ENCODE assay signal across 1 fruit fly cellular context in the genomic region with DNA sequence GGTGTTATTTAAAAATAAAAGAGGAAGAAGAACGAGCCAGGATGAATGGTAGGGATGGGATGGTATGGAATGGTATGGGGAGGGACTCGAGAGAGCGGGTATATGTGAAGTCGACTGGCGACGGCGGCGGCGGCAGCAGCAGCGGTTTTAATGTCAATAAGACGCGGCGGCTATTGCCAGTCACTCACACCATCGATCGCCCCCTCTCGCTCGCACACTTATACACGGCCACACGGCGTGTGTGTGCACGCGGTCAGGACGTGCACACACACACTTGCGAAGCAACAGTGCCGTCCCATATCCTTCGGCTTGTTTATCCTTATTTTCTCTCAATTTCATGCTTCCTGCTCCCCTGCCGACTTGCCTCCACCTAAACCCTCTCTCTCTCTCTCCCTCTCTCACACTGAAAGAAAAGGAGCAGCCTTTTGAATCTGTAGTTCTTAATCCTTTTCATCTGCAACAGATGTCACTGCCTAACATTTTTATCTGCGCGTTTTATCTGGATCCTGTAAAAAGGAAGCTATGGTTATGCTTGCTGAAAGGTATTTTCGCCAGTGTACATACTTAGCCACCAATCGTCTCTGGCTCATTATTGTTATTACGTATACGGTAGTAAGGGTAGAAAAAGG.
A peak's percentile ranks its signal among the peaks of the same experiment; 100 is the strongest.
TF ChIP-seq lines count a peak whose summit lies in the region.

No protein-coding gene starts in this region.

TF ChIP-seq in whole organism, embryonic, 481 proteins besides CTCF, POLR2A, EP300 and RAD21 (continued from another document and continues in another):
- TF ChIP-seq Abd-B (GFP tag; optimal IDR thresholded peaks at IDR 0.05; lab: Kevin White, UChicago) (peak; percentile 74), CG5245 (GFP tag; optimal IDR thresholded peaks at IDR 0.05; lab: Kevin White, UChicago) (peak; percentile 63), CG3065 (GFP tag; optimal IDR thresholded peaks at IDR 0.05; lab: Kevin White, UChicago) (peak; percentile 61), CG7987 (GFP tag; optimal IDR thresholded peaks at IDR 0.05; lab: Kevin White, UChicago) (peak; percentile 67), CG10431 (GFP tag; optimal IDR thresholded peaks at IDR 0.05; lab: Kevin White, UChicago) (no peak), slp2 (GFP tag; optimal IDR thresholded peaks at IDR 0.05; lab: Kevin White, UChicago) (peak; percentile 81), Nf-YC (tag; optimal IDR thresholded peaks at IDR 0.05; lab: Kevin White, UChicago) (peak; percentile 64), CG8924 (tag; optimal IDR thresholded peaks at IDR 0.05; lab: Kevin White, UChicago) (peak; percentile 87), CG10321 (GFP tag; IDR thresholded peaks at IDR 0.05; lab: Robert Waterston, UW) (peak; percentile 51; the same call in 1 of the 2 replicates), CG14014 (GFP tag; IDR thresholded peaks at IDR 0.05; lab: Robert Waterston, UW) (peak; percentile 88), CG5953 (GFP tag; IDR thresholded peaks at IDR 0.05; lab: Robert Waterston, UW) (peak; percentile 39; the same call in 1 of the 2 replicates), Side (GFP tag; optimal IDR thresholded peaks at IDR 0.05; lab: Kevin White, UChicago) (peak; percentile 89), CG16815 (GFP tag; optimal IDR thresholded peaks at IDR 0.05; lab: Kevin White, UChicago) (peak; percentile 88), Myb (GFP tag; optimal IDR thresholded peaks at IDR 0.05; lab: Kevin White, UChicago) (peak; percentile 72), CG7556 (GFP tag; optimal IDR thresholded peaks at IDR 0.05; lab: Kevin White, UChicago) (peak; percentile 88), Atf6 (GFP tag; IDR thresholded peaks at IDR 0.05; lab: Robert Waterston, UW) (peak; percentile 81), dati (GFP tag; IDR thresholded peaks at IDR 0.05; lab: Robert Waterston, UW) (no peak; the same call in 1 of the 2 replicates), HLHmδ (GFP tag; optimal IDR thresholded peaks at IDR 0.05; lab: Kevin White, UChicago) (no peak), seq (GFP tag; IDR thresholded peaks at IDR 0.05; lab: Robert Waterston, UW) (peak; percentile 66), corto (GFP tag; optimal IDR thresholded peaks at IDR 0.05; lab: Kevin White, UChicago) (peak; percentile 12), CG8359 (GFP tag; optimal IDR thresholded peaks at IDR 0.05; lab: Kevin White, UChicago; ENCODE audit: borderline replicate concordance) (peak; percentile 21), CG17568 (GFP tag; optimal IDR thresholded peaks at IDR 0.05; lab: Kevin White, UChicago) (peak; percentile 76), BEAF-32 (GFP tag; optimal IDR thresholded peaks at IDR 0.05; lab: Kevin White, UChicago) (no peak), CG30020 (tag; optimal IDR thresholded peaks at IDR 0.05; lab: Kevin White, UChicago) (peak; percentile 9), esg (GFP tag; conservative IDR thresholded peaks at IDR 0.05; lab: Robert Waterston, UW) (peak; percentile 78), wdn (GFP tag; IDR thresholded peaks at IDR 0.05; lab: Robert Waterston, UW) (peak; percentile 75), CG18262 (tag; optimal IDR thresholded peaks at IDR 0.05; lab: Kevin White, UChicago) (peak; percentile 85), gcm (GFP tag; optimal IDR thresholded peaks at IDR 0.05; lab: Kevin White, UChicago) (peak; percentile 65), gsb-n (tag; optimal IDR thresholded peaks at IDR 0.05; lab: Kevin White, UChicago) (peak; percentile 81), CG14441 (GFP tag; IDR thresholded peaks at IDR 0.05; lab: Robert Waterston, UW) (peak; percentile 82), Gsc (GFP tag; IDR thresholded peaks at IDR 0.05; lab: Robert Waterston, UW) (no peak; the same call in 1 of the 2 replicates), gsb (GFP tag; IDR thresholded peaks at IDR 0.05; lab: Robert Waterston, UW) (peak; percentile 64), Aef1 (GFP tag; IDR thresholded peaks at IDR 0.05; lab: Robert Waterston, UW) (peak; percentile 72), Awh (GFP tag; IDR thresholded peaks at IDR 0.05; lab: Robert Waterston, UW) (peak; percentile 79), bab2 (GFP tag; optimal IDR thresholded peaks at IDR 0.05; lab: Kevin White, UChicago) (peak; percentile 84), br (optimal IDR thresholded peaks at IDR 0.05; lab: Kevin White, UChicago) (no peak), ham (GFP tag; IDR thresholded peaks at IDR 0.05; lab: Robert Waterston, UW) (no peak; the same call in 1 of the 2 replicates), prd (optimal IDR thresholded peaks at IDR 0.05; lab: Kevin White, UChicago) (no peak), prd (GFP tag; IDR thresholded peaks at IDR 0.05; lab: Robert Waterston, UW) (peak; percentile 94), CG18011 (GFP tag; optimal IDR thresholded peaks at IDR 0.05; lab: Kevin White, UChicago) (peak; percentile 42), CG12155 (GFP tag; optimal IDR thresholded peaks at IDR 0.05; lab: Kevin White, UChicago) (peak; percentile 82), ara (GFP tag; IDR thresholded peaks at IDR 0.05; lab: Robert Waterston, UW) (peak; percentile 81), org-1 (GFP tag; optimal IDR thresholded peaks at IDR 0.05; lab: Kevin White, UChicago) (peak; percentile 84), pan (optimal IDR thresholded peaks at IDR 0.05; lab: Kevin White, UChicago) (no peak), pan (GFP tag; optimal IDR thresholded peaks at IDR 0.05 in 1 of 2, IDR thresholded peaks at IDR 0.05 in 1 of 2) (peak in 1 of 2 experiments; percentile 84), Ravus (GFP tag; IDR thresholded peaks at IDR 0.05; lab: Robert Waterston, UW) (peak; percentile 37), jing (GFP tag; optimal IDR thresholded peaks at IDR 0.05; lab: Kevin White, UChicago) (peak; percentile 81), CG33557 (GFP tag; optimal IDR thresholded peaks at IDR 0.05; lab: Kevin White, UChicago) (peak; percentile 67), CG9215 (GFP tag; IDR thresholded peaks at IDR 0.05; lab: Robert Waterston, UW) (peak; percentile 75), CG30403 (GFP tag; optimal IDR thresholded peaks at IDR 0.05; lab: Kevin White, UChicago) (peak; percentile 84), Fer1 (GFP tag; optimal IDR thresholded peaks at IDR 0.05; lab: Kevin White, UChicago) (peak; percentile 83), CG6683 (GFP tag; optimal IDR thresholded peaks at IDR 0.05; lab: Kevin White, UChicago) (peak; percentile 58), Bdp1 (GFP tag; optimal IDR thresholded peaks at IDR 0.05; lab: Kevin White, UChicago) (peak; percentile 66), mld (GFP tag; IDR thresholded peaks at IDR 0.05; lab: Robert Waterston, UW; ENCODE audit: partially characterized antibody) (no peak), ro (GFP tag; IDR thresholded peaks at IDR 0.05; lab: Robert Waterston, UW) (peak; percentile 56; the same call in 1 of the 2 replicates), Sin3A (optimal IDR thresholded peaks at IDR 0.05; lab: Kevin White, UChicago) (no peak), H15 (GFP tag; IDR thresholded peaks at IDR 0.05; lab: Robert Waterston, UW) (peak; percentile 67; the same call in 2 of the 3 replicates), CG1832 (GFP tag; optimal IDR thresholded peaks at IDR 0.05; lab: Kevin White, UChicago) (peak; percentile 67), CG32767 (GFP tag; IDR thresholded peaks at IDR 0.05; lab: Robert Waterston, UW) (peak; percentile 70; the same call in 1 of the 2 replicates), fd64A (GFP tag; optimal IDR thresholded peaks at IDR 0.05; lab: Kevin White, UChicago) (peak; percentile 8), CG15479 (GFP tag; optimal IDR thresholded peaks at IDR 0.05; lab: Kevin White, UChicago) (peak; percentile 42), dimm (GFP tag; IDR thresholded peaks at IDR 0.05; lab: Robert Waterston, UW) (peak; percentile 63), CG12942 (GFP tag; optimal IDR thresholded peaks at IDR 0.05; lab: Kevin White, UChicago) (peak; percentile 80), dm (GFP tag; optimal IDR thresholded peaks at IDR 0.05; lab: Kevin White, UChicago) (peak; percentile 77), CG15269 (tag; optimal IDR thresholded peaks at IDR 0.05; lab: Kevin White, UChicago) (peak; percentile 86), HmgD (GFP tag; optimal IDR thresholded peaks at IDR 0.05; lab: Kevin White, UChicago) (peak; percentile 48), NfI (GFP tag; optimal IDR thresholded peaks at IDR 0.05; lab: Kevin White, UChicago) (peak; percentile 90), zen2 (GFP tag; IDR thresholded peaks at IDR 0.05; lab: Robert Waterston, UW; ENCODE audit: partially characterized antibody) (no peak), otp (GFP tag; IDR thresholded peaks at IDR 0.05; lab: Robert Waterston, UW) (peak; percentile 82; the same call in 2 of the 3 replicates), CG9932 (GFP tag; IDR thresholded peaks at IDR 0.05; lab: Robert Waterston, UW) (peak; percentile 79), salm (tag; optimal IDR thresholded peaks at IDR 0.05; lab: Kevin White, UChicago) (peak; percentile 36), inv (GFP tag; IDR thresholded peaks at IDR 0.05; lab: Robert Waterston, UW; ENCODE audit: partially characterized antibody) (no peak), ftz-f1 (GFP tag; optimal IDR thresholded peaks at IDR 0.05; lab: Kevin White, UChicago) (no peak), gem (tag; optimal IDR thresholded peaks at IDR 0.05; lab: Kevin White, UChicago) (peak; percentile 91), CG10543 (GFP tag; optimal IDR thresholded peaks at IDR 0.05; lab: Kevin White, UChicago) (peak; percentile 18), chinmo (GFP tag; IDR thresholded peaks at IDR 0.05; lab: Robert Waterston, UW; ENCODE audit: partially characterized antibody) (no peak), Pdp1 (GFP tag; optimal IDR thresholded peaks at IDR 0.05; lab: Kevin White, UChicago) (peak; percentile 77 to 91), sisA (GFP tag; IDR thresholded peaks at IDR 0.05; lab: Robert Waterston, UW) (peak; percentile 85), eve (GFP tag; optimal IDR thresholded peaks at IDR 0.05; lab: Kevin White, UChicago) (peak in 1 of 2 experiments; percentile 86), Dref (GFP tag; IDR thresholded peaks at IDR 0.05; lab: Robert Waterston, UW) (no peak), CG7963 (GFP tag; IDR thresholded peaks at IDR 0.05; lab: Robert Waterston, UW; ENCODE audit: partially characterized antibody) (no peak), her (GFP tag; optimal IDR thresholded peaks at IDR 0.05; lab: Kevin White, UChicago) (peak; percentile 86), hkb (optimal IDR thresholded peaks at IDR 0.05; lab: Kevin White, UChicago) (no peak), hkb (GFP tag; IDR thresholded peaks at IDR 0.05; lab: Robert Waterston, UW) (peak; percentile 75; the same call in 1 of the 2 replicates), CG10654 (GFP tag; optimal IDR thresholded peaks at IDR 0.05; lab: Kevin White, UChicago) (peak; percentile 83), danr (GFP tag; IDR thresholded peaks at IDR 0.05; lab: Robert Waterston, UW) (peak; percentile 55), CG10209 (GFP tag; optimal IDR thresholded peaks at IDR 0.05; lab: Kevin White, UChicago) (peak; percentile 82), CG9876 (GFP tag; optimal IDR thresholded peaks at IDR 0.05; lab: Kevin White, UChicago) (peak; percentile 87), D (optimal IDR thresholded peaks at IDR 0.05; lab: Kevin White, UChicago) (no peak), D (GFP tag; optimal IDR thresholded peaks at IDR 0.05; lab: Kevin White, UChicago) (peak; percentile 78), CG17385 (GFP tag; optimal IDR thresholded peaks at IDR 0.05; lab: Kevin White, UChicago) (peak; percentile 75), CG10979 (tag; optimal IDR thresholded peaks at IDR 0.05; lab: Kevin White, UChicago) (peak; percentile 84), CG30431 (GFP tag; optimal IDR thresholded peaks at IDR 0.05; lab: Kevin White, UChicago) (peak; percentile 85), pros (GFP tag; optimal IDR thresholded peaks at IDR 0.05; lab: Kevin White, UChicago) (peak; percentile 67), D19A (tag; optimal IDR thresholded peaks at IDR 0.05; lab: Kevin White, UChicago) (peak; percentile 76), bcd (GFP tag; optimal IDR thresholded peaks at IDR 0.05; lab: Kevin White, UChicago) (peak; percentile 80), usp (GFP tag; optimal IDR thresholded peaks at IDR 0.05; lab: Kevin White, UChicago) (no peak), trh (GFP tag; optimal IDR thresholded peaks at IDR 0.05; lab: Kevin White, UChicago) (peak; percentile 38), gce (GFP tag; IDR thresholded peaks at IDR 0.05; lab: Robert Waterston, UW) (no peak; the same call in 2 of the 3 replicates), Hmx (GFP tag; optimal IDR thresholded peaks at IDR 0.05; lab: Kevin White, UChicago) (peak; percentile 33), Hey (tag; optimal IDR thresholded peaks at IDR 0.05; lab: Kevin White, UChicago) (peak; percentile 44), croc (GFP tag; conservative IDR thresholded peaks at IDR 0.05; lab: Robert Waterston, UW) (peak; percentile 72), zfh2 (GFP tag; optimal IDR thresholded peaks at IDR 0.05; lab: Kevin White, UChicago) (peak; percentile 79), E2f2 (GFP tag; IDR thresholded peaks at IDR 0.05; lab: Robert Waterston, UW) (peak; percentile 53; the same call in 1 of the 2 replicates), sug (tag; optimal IDR thresholded peaks at IDR 0.05; lab: Kevin White, UChicago) (peak; percentile 66), dmrt99B (tag; optimal IDR thresholded peaks at IDR 0.05; lab: Kevin White, UChicago) (peak; percentile 87), stwl (tag; optimal IDR thresholded peaks at IDR 0.05; lab: Kevin White, UChicago) (peak; percentile 31), GATAe (GFP tag; conservative IDR thresholded peaks at IDR 0.05; lab: Robert Waterston, UW) (no peak; the same call in 1 of the 2 replicates), Xbp1 (GFP tag; optimal IDR thresholded peaks at IDR 0.05; lab: Kevin White, UChicago) (peak; percentile 85), CG6765 (GFP tag; optimal IDR thresholded peaks at IDR 0.05; lab: Kevin White, UChicago) (peak; percentile 40), peb (GFP tag; IDR thresholded peaks at IDR 0.05; lab: Robert Waterston, UW) (peak; percentile 67), crc (GFP tag; optimal IDR thresholded peaks at IDR 0.05; lab: Kevin White, UChicago) (peak; percentile 73), ash1 (GFP tag; optimal IDR thresholded peaks at IDR 0.05; lab: Kevin White, UChicago) (peak; percentile 41), CG12299 (tag; optimal IDR thresholded peaks at IDR 0.05; lab: Kevin White, UChicago) (peak; percentile 72), sc (optimal IDR thresholded peaks at IDR 0.05; lab: Kevin White, UChicago) (no peak), sc (GFP tag; optimal IDR thresholded peaks at IDR 0.05; lab: Kevin White, UChicago) (peak; percentile 60), Chrac-16 (GFP tag; optimal IDR thresholded peaks at IDR 0.05; lab: Kevin White, UChicago) (peak; percentile 89), CG11085 (GFP tag; IDR thresholded peaks at IDR 0.05; lab: Robert Waterston, UW) (peak; percentile 72), CG31441 (GFP tag; IDR thresholded peaks at IDR 0.05; lab: Robert Waterston, UW) (peak; percentile 84), cad (GFP tag; optimal IDR thresholded peaks at IDR 0.05; lab: Kevin White, UChicago) (no peak), Dek (tag; optimal IDR thresholded peaks at IDR 0.05; lab: Kevin White, UChicago) (peak; percentile 86), CG17328 (GFP tag; IDR thresholded peaks at IDR 0.05; lab: Robert Waterston, UW) (peak; percentile 87)
